Worm (Caenorhabditis elegans) whole organism, L1 larva: ENCODE data around the gene F44F4.9.
A peak's percentile ranks its signal among the peaks of the same experiment; 100 is the strongest.
"Not testable (repeated sequence)": the region's sequence is repeated elsewhere in the genome, so short reads cannot be mapped to it uniquely, and the experiment has no call there.

Source experiments
- C04F5.9 ChIP-seq: sonication (generic microtip); optimal IDR thresholded peaks from 2 replicates; lab custom pipeline; 2016; ENCODE audit warnings: missing genetic modification characterization, missing compliant biosample characterization
- C16A3.4 ChIP-seq: fragments of 150-350 bp; optimal IDR thresholded peaks from 2 replicates; lab custom pipeline; 2014; ENCODE audit warnings: missing biosample characterization, missing genetic modification characterization
- F16B12.6 ChIP-seq: fragments of 150-350 bp; optimal IDR thresholded peaks from 2 replicates; lab custom pipeline; 2014; ENCODE audit warnings: missing biosample characterization, missing genetic modification characterization
- Y116A8C.19 ChIP-seq: sonication (generic microtip); optimal IDR thresholded peaks from 2 replicates; lab custom pipeline; 2016; ENCODE audit warnings: missing compliant biosample characterization, missing genetic modification characterization, borderline replicate concordance
- blmp-1 ChIP-seq: fragments of 150-350 bp; optimal IDR thresholded peaks from 2 replicates; lab custom pipeline; 2014; ENCODE audit warnings: missing biosample characterization, missing genetic modification characterization
- ceh-63 ChIP-seq: fragments of 200-800 bp; sonication (Bioruptor generic); optimal IDR thresholded peaks from 2 replicates; lab custom pipeline; 2018; ENCODE audit warnings: mild to moderate bottlenecking, missing genetic modification characterization, missing compliant biosample characterization
- ceh-8 ChIP-seq: fragments of 200-800 bp; sonication (Bioruptor generic); optimal IDR thresholded peaks from 2 replicates; lab custom pipeline; 2018; ENCODE audit warnings: mild to moderate bottlenecking, missing genetic modification characterization, moderate library complexity, missing compliant biosample characterization
- ces-1 ChIP-seq: fragments of 150-350 bp; optimal IDR thresholded peaks from 2 replicates; lab custom pipeline; 2014; ENCODE audit warnings: missing biosample characterization, missing genetic modification reagents, missing genetic modification characterization
- dsc-1 ChIP-seq: sonication (generic microtip); optimal IDR thresholded peaks from 2 replicates; lab custom pipeline; 2016; ENCODE audit warnings: mild to moderate bottlenecking, missing genetic modification characterization, missing compliant biosample characterization
- efl-1 ChIP-seq, 4 experiments: fragments of 150-350 bp; optimal IDR thresholded peaks in 3 of 4; peaks in 1 of 4; 1 replicate in 1 of 4; 2 replicates in 3 of 4; lab custom pipeline; 2014; ENCODE audit warnings: missing biosample characterization in 2 of 4, missing genetic modification characterization in 2 of 4, missing genetic modification reagents in 2 of 4
- efl-3 ChIP-seq: fragments of 200-800 bp; sonication (Bioruptor generic); optimal IDR thresholded peaks from 2 replicates; lab custom pipeline; 2018; ENCODE audit warnings: mild to moderate bottlenecking, missing genetic modification characterization, missing compliant biosample characterization
- egl-27 ChIP-seq, 2 experiments: fragments of 150-350 bp in 1 of 2; sonication (generic microtip); optimal IDR thresholded peaks; 3 replicates each; lab custom pipeline; 2017 to 2018; ENCODE audit warnings: missing biosample characterization in 2 of 2, missing genetic modification characterization in 2 of 2, missing genetic modification reagents in 2 of 2
- elt-2 ChIP-seq: sonication (generic microtip); optimal IDR thresholded peaks from 2 replicates; lab custom pipeline; 2016; ENCODE audit warnings: missing genetic modification characterization, mild to moderate bottlenecking, inconsistent platforms, missing compliant biosample characterization, missing genetic modification reagents
- fkh-10 ChIP-seq: sonication (generic microtip); optimal IDR thresholded peaks from 2 replicates; lab custom pipeline; 2017; ENCODE audit warnings: missing biosample characterization, missing genetic modification reagents, missing genetic modification characterization
- fkh-8 ChIP-seq: sonication (generic microtip); optimal IDR thresholded peaks from 2 replicates; lab custom pipeline; 2016; ENCODE audit warnings: mild to moderate bottlenecking, missing genetic modification characterization, missing compliant biosample characterization
- grh-1 ChIP-seq: fragments of 200-800 bp; sonication (Bioruptor generic); IDR thresholded peaks from 2 replicates; pipeline ENCODE4 v1.3.6; 2022; ENCODE audit warnings: missing genetic modification reagents, missing genetic modification characterization, missing compliant biosample characterization
- hlh-17 ChIP-seq: fragments of 200-800 bp; sonication (Bioruptor generic); optimal IDR thresholded peaks from 2 replicates; lab custom pipeline; 2018; ENCODE audit warnings: missing genetic modification characterization, mild to moderate bottlenecking, missing compliant biosample characterization, moderate library complexity, borderline replicate concordance
- lin-13 ChIP-seq: fragments of 150-350 bp; optimal IDR thresholded peaks from 2 replicates; lab custom pipeline; 2014; ENCODE audit warnings: missing biosample characterization, missing genetic modification reagents, missing genetic modification characterization
- lin-14 ChIP-seq: fragments of 200-800 bp; sonication (Bioruptor generic); optimal IDR thresholded peaks from 2 replicates; lab custom pipeline; 2018; ENCODE audit warnings: mild to moderate bottlenecking, missing genetic modification characterization, moderate library complexity, missing compliant biosample characterization
- lin-15B ChIP-seq: fragments of 150-350 bp; sonication (generic microtip); optimal IDR thresholded peaks from 3 replicates; lab custom pipeline; 2014; ENCODE audit warnings: missing biosample characterization, missing genetic modification characterization
- lin-35 ChIP-seq, 2 experiments: fragments of 150-350 bp; optimal IDR thresholded peaks; 2 replicates each; lab custom pipeline; 2014; ENCODE audit warnings: missing biosample characterization in 2 of 2, missing genetic modification characterization in 2 of 2, missing genetic modification reagents in 2 of 2
- lir-3 ChIP-seq: sonication (generic microtip); optimal IDR thresholded peaks from 2 replicates; lab custom pipeline; 2016; ENCODE audit warnings: mild to moderate bottlenecking, missing genetic modification characterization, moderate library complexity, missing compliant biosample characterization; ENCODE audit not compliant: poor library complexity
- mab-9 ChIP-seq: fragments of 200-800 bp; sonication (Bioruptor generic); IDR thresholded peaks from 2 replicates; pipeline ENCODE4 v1.3.6; 2022; ENCODE audit warnings: missing genetic modification reagents, missing genetic modification characterization, missing compliant biosample characterization
- mdl-1 ChIP-seq, 2 experiments: fragments of 150-350 bp; optimal IDR thresholded peaks; 2 replicates each; lab custom pipeline; 2014 to 2017; ENCODE audit warnings: missing biosample characterization in 2 of 2, missing genetic modification characterization in 2 of 2, inconsistent platforms in 1 of 2
- mep-1 ChIP-seq: fragments of 150-350 bp; optimal IDR thresholded peaks from 2 replicates; lab custom pipeline; 2014; ENCODE audit warnings: missing biosample characterization, missing genetic modification characterization
- nhr-11 ChIP-seq: fragments of 150-350 bp; optimal IDR thresholded peaks from 2 replicates; lab custom pipeline; 2014; ENCODE audit warnings: missing biosample characterization, missing genetic modification characterization
- nhr-20 ChIP-seq: sonication (generic microtip); optimal IDR thresholded peaks from 2 replicates; lab custom pipeline; 2016; ENCODE audit warnings: mild to moderate bottlenecking, missing genetic modification characterization, missing compliant biosample characterization
- nhr-28 ChIP-seq: fragments of 150-350 bp; optimal IDR thresholded peaks from 2 replicates; lab custom pipeline; 2014; ENCODE audit warnings: missing biosample characterization, missing genetic modification characterization
- nhr-71 ChIP-seq: sonication (generic microtip); optimal IDR thresholded peaks from 2 replicates; lab custom pipeline; 2016; ENCODE audit warnings: mild to moderate bottlenecking, missing genetic modification characterization, moderate library complexity, missing compliant biosample characterization
- nhr-77 ChIP-seq: fragments of 150-350 bp; optimal IDR thresholded peaks from 2 replicates; lab custom pipeline; 2014; ENCODE audit warnings: missing biosample characterization, missing genetic modification characterization
- nhr-90 ChIP-seq: sonication (generic microtip); optimal IDR thresholded peaks from 2 replicates; lab custom pipeline; 2016; ENCODE audit warnings: mild to moderate bottlenecking, missing genetic modification characterization, missing compliant biosample characterization; ENCODE audit not compliant: poor library complexity
- pqm-1 ChIP-seq: sonication (generic microtip); optimal IDR thresholded peaks from 3 replicates; lab custom pipeline; 2017; ENCODE audit warnings: missing biosample characterization, missing genetic modification characterization
- sptf-1 ChIP-seq: fragments of 150-350 bp; optimal IDR thresholded peaks from 2 replicates; lab custom pipeline; 2014; ENCODE audit warnings: missing biosample characterization, missing genetic modification characterization
- sup-37 ChIP-seq: fragments of 200-800 bp; sonication (Bioruptor generic); optimal IDR thresholded peaks from 2 replicates; lab custom pipeline; 2018; ENCODE audit warnings: mild to moderate bottlenecking, missing genetic modification characterization, missing compliant biosample characterization
- swsn-7 ChIP-seq: sonication (generic microtip); optimal IDR thresholded peaks from 2 replicates; lab custom pipeline; 2016; ENCODE audit warnings: missing genetic modification characterization, missing compliant biosample characterization
- tbx-2 ChIP-seq: sonication (generic microtip); optimal IDR thresholded peaks from 2 replicates; lab custom pipeline; 2016; ENCODE audit warnings: missing genetic modification characterization, missing compliant biosample characterization
- tlp-1 ChIP-seq: fragments of 150-350 bp; optimal IDR thresholded peaks from 2 replicates; lab custom pipeline; 2014; ENCODE audit warnings: missing biosample characterization, missing genetic modification characterization
- unc-130 ChIP-seq: fragments of 150-350 bp; optimal IDR thresholded peaks from 2 replicates; lab custom pipeline; 2017; ENCODE audit warnings: missing biosample characterization, missing genetic modification characterization, inconsistent platforms
- unc-30 ChIP-seq: sonication (generic microtip); optimal IDR thresholded peaks from 2 replicates; lab custom pipeline; 2017; ENCODE audit warnings: missing biosample characterization, missing genetic modification characterization
- unc-62 ChIP-seq: fragments of 150-350 bp; optimal IDR thresholded peaks from 2 replicates; lab custom pipeline; 2014; ENCODE audit warnings: missing biosample characterization, missing genetic modification reagents, missing genetic modification characterization
- unc-86 ChIP-seq: sonication (generic microtip); optimal IDR thresholded peaks from 2 replicates; lab custom pipeline; 2016; ENCODE audit warnings: missing genetic modification characterization, missing compliant biosample characterization
- zip-4 ChIP-seq: fragments of 200-800 bp; sonication (Bioruptor generic); optimal IDR thresholded peaks from 2 replicates; lab custom pipeline; 2018; ENCODE audit warnings: mild to moderate bottlenecking, missing genetic modification characterization, moderate library complexity, missing compliant biosample characterization

F44F4.9 gene

DNA sequence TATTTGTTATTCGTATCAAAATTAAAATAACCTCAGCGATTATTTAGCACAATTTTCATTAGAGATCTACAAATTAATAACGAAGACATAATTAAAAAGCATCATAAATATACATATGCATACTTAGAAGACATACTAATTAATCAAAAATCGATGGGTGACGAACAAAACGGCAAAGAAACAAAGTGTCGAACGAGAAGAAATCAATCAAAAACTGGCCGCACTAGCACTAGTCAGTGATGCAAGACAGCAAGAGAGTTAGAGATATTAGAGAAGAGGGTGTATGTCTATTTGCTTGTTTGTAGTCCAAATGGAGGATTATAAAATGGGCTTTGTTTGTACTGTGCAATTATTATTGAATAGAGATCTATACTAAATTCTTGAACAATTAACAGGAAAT, 31.2 kb upstream of the F44F4.9 start (continued):
- TF ChIP-seq pqm-1 (tag; lab: Kevin White, UChicago) (no peak), efl-3 (GFP tag; lab: Kevin White, UChicago) (no peak), dsc-1 (peak; percentile 81), nhr-77 (tag; lab: Kevin White, UChicago) (peak; percentile 4), nhr-71 (peak; percentile 21), zip-4 (GFP tag; lab: Kevin White, UChicago) (no peak), nhr-20 (tag; lab: Kevin White, UChicago) (peak; percentile 28), nhr-90 (tag; lab: Kevin White, UChicago) (no peak), C04F5.9 (tag; lab: Kevin White, UChicago) (no peak), tlp-1 (tag; lab: Kevin White, UChicago) (no peak), ceh-8 (peak; percentile 2)

DNA sequence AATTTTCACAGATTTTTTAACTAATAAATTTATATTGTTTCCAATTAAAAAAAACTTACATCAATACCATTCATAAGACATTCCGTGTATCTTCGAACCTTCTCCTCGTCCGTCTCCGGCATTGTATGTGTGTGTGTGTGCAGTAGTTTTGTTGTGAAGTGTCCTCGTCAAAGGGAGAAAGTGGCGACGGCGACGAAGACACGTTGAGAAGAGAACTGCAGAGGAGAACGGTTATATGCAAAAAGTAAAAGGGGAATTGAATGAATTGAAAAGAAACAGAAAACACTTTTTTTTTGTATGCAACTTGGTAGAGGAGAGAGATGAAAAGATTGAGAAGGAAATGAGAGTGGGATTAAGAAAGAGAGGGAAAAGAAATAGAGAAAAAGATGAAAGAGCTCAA, 29.8 kb upstream of the F44F4.9 start:
- no peak for TF ChIP-seq F16B12.6 (tag; lab: Kevin White, UChicago)
- TF ChIP-seq lin-35 (GFP tag; optimal IDR thresholded peaks at IDR 0.05; lab: Kevin White, UChicago) = no peak
- TF ChIP-seq unc-62 = no peak
- TF ChIP-seq sup-37 = no peak
- TF ChIP-seq ces-1 = no peak
- no peak for TF ChIP-seq lin-13 (GFP tag; lab: Kevin White, UChicago)
- peak; percentile 84 for TF ChIP-seq blmp-1 (tag; lab: Kevin White, UChicago)
- TF ChIP-seq lin-15B (tag; lab: Kevin White, UChicago) = no peak
- TF ChIP-seq mdl-1 (tag; optimal IDR thresholded peaks at IDR 0.05; lab: Kevin White, UChicago) = no peak
- no peak for TF ChIP-seq mab-9 (GFP tag; lab: Robert Waterston, UW)
- no peak for TF ChIP-seq unc-86
- TF ChIP-seq mep-1 (tag; lab: Kevin White, UChicago) = no peak
- no peak for TF ChIP-seq grh-1 (GFP tag; lab: Robert Waterston, UW)
- no peak for TF ChIP-seq nhr-28 (tag; lab: Kevin White, UChicago)
- TF ChIP-seq sptf-1 (tag; lab: Kevin White, UChicago) = no peak
- TF ChIP-seq lin-14 (GFP tag; lab: Kevin White, UChicago) = peak; percentile 34
- TF ChIP-seq Y116A8C.19 (tag; lab: Kevin White, UChicago) = no peak
- TF ChIP-seq tbx-2 (tag; lab: Kevin White, UChicago) = no peak
- no peak for TF ChIP-seq zip-4 (GFP tag; lab: Kevin White, UChicago)
- TF ChIP-seq efl-1 (optimal IDR thresholded peaks at IDR 0.05; lab: Kevin White, UChicago) = peak; percentile 11 to 17
- TF ChIP-seq efl-1 (GFP tag; optimal IDR thresholded peaks at IDR 0.05 in 1 of 2; lab: Kevin White, UChicago) = peak in 1 of 2 experiments; percentile 86
- TF ChIP-seq ceh-63 (GFP tag; lab: Kevin White, UChicago) = no peak
- TF ChIP-seq elt-2 (tag; lab: Kevin White, UChicago) = no peak

DNA sequence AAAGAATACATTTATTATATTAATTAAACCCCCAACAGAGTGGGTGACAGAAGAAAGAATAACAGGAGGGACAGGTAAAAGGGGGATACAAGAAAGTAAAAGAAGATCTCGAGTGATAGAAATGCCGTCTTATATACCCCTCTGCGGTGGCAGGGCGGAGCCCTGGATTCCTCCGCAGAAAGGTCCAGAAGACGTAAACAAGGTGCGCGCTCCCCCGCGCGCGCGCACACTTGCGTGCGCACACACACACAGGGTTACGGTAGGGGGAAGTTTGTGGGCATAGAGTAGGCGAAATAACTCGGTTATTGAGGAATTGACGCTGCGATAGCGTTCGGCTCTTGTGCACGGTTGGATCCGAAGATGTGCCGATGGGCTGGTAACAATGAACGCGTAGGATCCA, 26.3 kb upstream of the F44F4.9 start, which contains the start of gene R03D7.15:
Gene R03D7.15, plus strand, starts transcription at position 299 of the 400 bp plus-strand sequence.
- TF ChIP-seq hlh-17 (GFP tag; lab: Kevin White, UChicago); unc-30 (tag; lab: Kevin White, UChicago); nhr-28 (tag; lab: Kevin White, UChicago): not testable (repeated sequence)
- TF ChIP-seq, all 84 proteins: peak for 0; not testable (repeated sequence) for 84

DNA sequence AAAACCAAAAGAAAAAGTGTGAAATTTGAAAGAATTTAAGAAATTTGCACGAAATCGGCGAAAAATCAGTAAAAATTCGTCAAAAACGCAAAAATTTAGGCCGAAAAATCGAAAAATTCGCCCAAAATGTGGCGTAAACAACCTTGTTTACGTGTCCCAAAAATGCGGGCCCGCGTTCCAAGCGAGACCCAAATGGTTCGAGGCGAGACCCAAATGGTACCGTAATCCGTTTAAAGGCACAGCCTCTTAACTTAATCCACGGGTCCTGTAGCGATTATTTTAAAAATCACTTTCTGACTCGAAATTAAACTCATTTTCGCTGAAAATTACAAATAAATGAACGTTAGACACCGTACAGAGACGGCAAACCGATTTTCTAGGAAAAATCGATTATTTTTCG, 19.7 kb upstream of the F44F4.9 start:
- no peak for TF ChIP-seq egl-27 (tag; optimal IDR thresholded peaks at IDR 0.05; lab: Kevin White, UChicago)
- TF ChIP-seq fkh-8 = no peak
- no peak for TF ChIP-seq unc-130 (tag; lab: Kevin White, UChicago)
- no peak for TF ChIP-seq nhr-11 (tag; lab: Kevin White, UChicago)
- TF ChIP-seq ceh-8 = no peak
- no peak for TF ChIP-seq unc-62
- TF ChIP-seq hlh-17 (GFP tag; lab: Kevin White, UChicago) = no peak
- TF ChIP-seq mdl-1 (tag; optimal IDR thresholded peaks at IDR 0.05; lab: Kevin White, UChicago) = no peak
- TF ChIP-seq lir-3 (tag; lab: Kevin White, UChicago) = no peak
- no peak for TF ChIP-seq swsn-7 (tag; lab: Kevin White, UChicago)
- TF ChIP-seq nhr-77 (tag; lab: Kevin White, UChicago) = no peak
- no peak for TF ChIP-seq mab-9 (GFP tag; lab: Robert Waterston, UW)
- no peak for TF ChIP-seq nhr-90 (tag; lab: Kevin White, UChicago)
- no peak for TF ChIP-seq efl-3 (GFP tag; lab: Kevin White, UChicago)
- TF ChIP-seq C16A3.4 (tag; lab: Kevin White, UChicago) = no peak
- no peak for TF ChIP-seq fkh-10
